Worm (Caenorhabditis elegans) whole organism, L2 larva: ENCODE measurements around the gene fbxa-26.

Experiments used
- ceh-16 ChIP-seq: fragments of 150-350 bp; optimal IDR thresholded peaks from 2 replicates; lab custom pipeline; 2014; ENCODE audit warnings: missing biosample characterization, missing genetic modification characterization
- crh-2 ChIP-seq: sonication (generic microtip); optimal IDR thresholded peaks from 2 replicates; lab custom pipeline; 2017; ENCODE audit warnings: missing biosample characterization, missing genetic modification characterization
- elt-1 ChIP-seq: fragments of 150-350 bp; optimal IDR thresholded peaks from 2 replicates; lab custom pipeline; 2014; ENCODE audit warnings: missing biosample characterization, missing genetic modification characterization
- nhr-10 ChIP-seq: sonication (generic microtip); optimal IDR thresholded peaks from 2 replicates; lab custom pipeline; 2017; ENCODE audit warnings: missing biosample characterization, missing genetic modification characterization
- snpc-4 ChIP-seq: fragments of 150-350 bp; optimal IDR thresholded peaks from 2 replicates; lab custom pipeline; 2014; ENCODE audit warnings: missing biosample characterization, missing genetic modification characterization
- unc-62 ChIP-seq: fragments of 150-350 bp; optimal IDR thresholded peaks from 2 replicates; lab custom pipeline; 2014; ENCODE audit warnings: missing biosample characterization, missing genetic modification reagents, missing genetic modification characterization

ce11 chrIII:1374355-1374807 is 32.1 kb upstream of the fbxa-26 start, which contains the start of gene Y82E9BR.20:
- TF ChIP-seq snpc-4 (tag; lab: Kevin White, UChicago) (no peak), nhr-10 (tag; lab: Kevin White, UChicago) (no peak), elt-1 (no peak), crh-2 (no peak), unc-62 (GFP tag; lab: Kevin White, UChicago) (no peak), ceh-16 (tag; lab: Kevin White, UChicago) (no peak)
